Fruit fly (Drosophila melanogaster) whole organism, pupa: ENCODE measurements around the gene Ada.
A peak's percentile ranks its signal among the peaks of the same experiment; 100 is the strongest.

Experiments
- CG10348 ChIP-seq: fragments of 200-800 bp; sonication (Bioruptor generic); IDR thresholded peaks from 2 replicates; pipeline ENCODE4 v1.3.6; 2022; ENCODE audit warnings: missing biosample characterization, missing genetic modification characterization
- CG12605 ChIP-seq: fragments of 200-800 bp; sonication (Bioruptor generic); IDR thresholded peaks from 2 replicates; pipeline ENCODE4 v1.3.6; 2022; ENCODE audit warnings: missing biosample characterization, missing genetic modification characterization
- CG13204 ChIP-seq: fragments of 200-800 bp; sonication (Bioruptor generic); optimal IDR thresholded peaks from 2 replicates; lab custom pipeline; 2018; ENCODE audit warnings: missing biosample characterization, mild to moderate bottlenecking, missing genetic modification characterization, moderate library complexity
- CG14655 ChIP-seq: fragments of 200-800 bp; sonication (Bioruptor generic); optimal IDR thresholded peaks from 3 replicates; lab custom pipeline; 2017; ENCODE audit warnings: mild to moderate bottlenecking, missing biosample characterization, missing genetic modification reagents, missing genetic modification characterization
- CG15710 ChIP-seq: fragments of 200-800 bp; sonication (Bioruptor generic); optimal IDR thresholded peaks from 2 replicates; lab custom pipeline; 2018; ENCODE audit warnings: missing biosample characterization, mild to moderate bottlenecking, missing genetic modification characterization, moderate library complexity
- CG17806 ChIP-seq: fragments of 200-800 bp; sonication (Bioruptor generic); optimal IDR thresholded peaks from 2 replicates; lab custom pipeline; 2018; ENCODE audit warnings: missing biosample characterization, mild to moderate bottlenecking, missing genetic modification characterization, moderate library complexity
- CG32121 ChIP-seq: fragments of 200-800 bp; sonication (Bioruptor generic); IDR thresholded peaks from 2 replicates; pipeline ENCODE4 v1.3.6; 2022; ENCODE audit warnings: missing biosample characterization, missing genetic modification characterization
- CG34367 ChIP-seq: fragments of 200-800 bp; sonication (Bioruptor generic); optimal IDR thresholded peaks from 2 replicates; lab custom pipeline; 2018; ENCODE audit warnings: missing biosample characterization, mild to moderate bottlenecking, missing genetic modification characterization
- CG4496 ChIP-seq: fragments of 200-800 bp; sonication (Bioruptor generic); IDR thresholded peaks from 3 replicates; pipeline ENCODE4 v1.3.6; 2022; ENCODE audit warnings: missing biosample characterization, missing genetic modification characterization
- CG8159 ChIP-seq: fragments of 200-800 bp; sonication (Bioruptor generic); optimal IDR thresholded peaks from 3 replicates; lab custom pipeline; 2018; ENCODE audit warnings: missing biosample characterization, mild to moderate bottlenecking, missing genetic modification characterization, moderate library complexity
- CG8301 ChIP-seq: fragments of 200-800 bp; sonication (Bioruptor generic); optimal IDR thresholded peaks from 2 replicates; lab custom pipeline; 2018; ENCODE audit warnings: missing biosample characterization, mild to moderate bottlenecking, missing genetic modification characterization
- CG9948 ChIP-seq: fragments of 200-800 bp; sonication (Bioruptor generic); optimal IDR thresholded peaks from 2 replicates; lab custom pipeline; 2018; ENCODE audit warnings: missing biosample characterization, mild to moderate bottlenecking, missing genetic modification characterization, moderate library complexity
- D1 ChIP-seq: fragments of 200-800 bp; sonication (Bioruptor generic); optimal IDR thresholded peaks from 2 replicates; lab custom pipeline; 2018; ENCODE audit warnings: missing biosample characterization, mild to moderate bottlenecking, missing genetic modification characterization, moderate library complexity
- EcR ChIP-seq: fragments of 200-800 bp; sonication (Bioruptor generic); optimal IDR thresholded peaks from 3 replicates; lab custom pipeline; 2019; ENCODE audit warnings: missing biosample characterization, missing genetic modification characterization, mild to moderate bottlenecking, moderate library complexity, missing genetic modification reagents
- Ets98B ChIP-seq: fragments of 200-800 bp; sonication (Bioruptor generic); IDR thresholded peaks from 2 replicates; pipeline ENCODE4 v1.3.6; 2022; ENCODE audit warnings: missing biosample characterization, missing genetic modification characterization
- Pif1A ChIP-seq: fragments of 200-800 bp; sonication (Bioruptor generic); optimal IDR thresholded peaks from 3 replicates; lab custom pipeline; 2016; ENCODE audit warnings: missing biosample characterization, missing genetic modification characterization
- Pif1B ChIP-seq: fragments of 200-800 bp; sonication (Bioruptor generic); optimal IDR thresholded peaks from 3 replicates; lab custom pipeline; 2016; ENCODE audit warnings: missing biosample characterization, missing genetic modification characterization
- Snoo ChIP-seq: fragments of 200-800 bp; sonication (Bioruptor generic); optimal IDR thresholded peaks from 3 replicates; lab custom pipeline; 2017; ENCODE audit warnings: missing biosample characterization, mild to moderate bottlenecking, missing genetic modification characterization, inconsistent platforms
- fd96Ca ChIP-seq: fragments of 200-800 bp; sonication (Bioruptor generic); IDR thresholded peaks from 3 replicates; pipeline ENCODE4 v1.3.6; 2022; ENCODE audit warnings: missing biosample characterization, missing genetic modification characterization
- gl ChIP-seq: fragments of 200-800 bp; sonication (Bioruptor generic); optimal IDR thresholded peaks from 2 replicates; lab custom pipeline; 2018; ENCODE audit warnings: missing biosample characterization, mild to moderate bottlenecking, missing genetic modification characterization
- rn ChIP-seq: fragments of 200-800 bp; sonication (Bioruptor generic); IDR thresholded peaks from 2 replicates; pipeline ENCODE4 v1.3.6; 2022; ENCODE audit warnings: missing biosample characterization, missing genetic modification characterization

Gene Ada

DNA sequence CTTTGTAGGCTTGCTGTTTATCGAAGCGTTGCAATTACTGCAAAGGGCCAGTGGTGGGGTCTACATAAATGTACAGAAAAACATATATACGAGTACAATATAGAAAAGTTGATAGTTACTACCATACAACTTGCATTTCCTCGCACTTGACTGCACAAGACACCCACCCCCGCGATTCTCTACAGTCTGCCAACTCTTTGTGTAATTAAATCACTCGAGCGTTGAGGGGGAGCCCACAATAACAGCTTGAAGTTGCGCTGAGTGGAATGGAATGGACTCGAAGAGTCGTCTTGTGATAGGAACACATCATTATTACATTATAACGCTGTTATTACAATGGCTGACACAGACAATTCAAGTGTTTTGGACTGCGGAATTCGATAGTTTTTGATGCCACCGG is 35.6 kb upstream of the Ada start:
- TF ChIP-seq rn (GFP tag; lab: Robert Waterston, UW) (no peak), EcR (GFP tag; lab: Kevin White, UChicago) (peak; percentile 29), CG17806 (no peak)

dm6 chr3R:9030006-9030749 is 34.8 kb upstream of the Ada start:
- TF ChIP-seq CG4496 (GFP tag; lab: Robert Waterston, UW) (no peak), D1 (tag; lab: Kevin White, UChicago) (no peak), EcR (GFP tag; lab: Kevin White, UChicago) (no peak), CG8301 (no peak), fd96Ca (no peak), Ets98B (GFP tag; lab: Robert Waterston, UW) (no peak), Pif1A (GFP tag; lab: Kevin White, UChicago) (no peak), CG12605 (no peak), CG34367 (tag; lab: Kevin White, UChicago) (no peak), CG17806 (no peak), CG32121 (GFP tag; lab: Robert Waterston, UW) (no peak), Pif1B (GFP tag; lab: Kevin White, UChicago) (no peak), CG9948 (no peak), CG15710 (tag; lab: Kevin White, UChicago) (no peak), Snoo (tag; lab: Kevin White, UChicago) (no peak)

DNA sequence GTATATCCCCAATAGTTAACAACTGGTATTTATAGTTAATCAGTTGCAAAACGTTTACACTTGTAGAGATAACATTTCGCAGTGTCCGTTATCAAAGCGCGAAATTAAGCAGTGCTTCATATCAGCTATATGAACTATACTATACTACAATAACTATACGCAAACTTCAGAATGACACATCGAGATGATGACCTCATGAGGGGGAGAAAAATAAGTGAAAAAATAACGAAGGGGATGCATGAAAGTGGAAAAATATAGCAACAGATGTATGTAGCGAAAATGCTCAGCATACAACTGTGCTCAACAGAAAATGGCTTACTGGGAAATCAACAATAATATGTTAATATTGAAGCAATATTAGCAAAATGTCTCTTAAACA is 34.2 kb upstream of the Ada start:
- TF ChIP-seq fd96Ca (no peak), EcR (GFP tag; lab: Kevin White, UChicago) (peak; percentile 11)

DNA sequence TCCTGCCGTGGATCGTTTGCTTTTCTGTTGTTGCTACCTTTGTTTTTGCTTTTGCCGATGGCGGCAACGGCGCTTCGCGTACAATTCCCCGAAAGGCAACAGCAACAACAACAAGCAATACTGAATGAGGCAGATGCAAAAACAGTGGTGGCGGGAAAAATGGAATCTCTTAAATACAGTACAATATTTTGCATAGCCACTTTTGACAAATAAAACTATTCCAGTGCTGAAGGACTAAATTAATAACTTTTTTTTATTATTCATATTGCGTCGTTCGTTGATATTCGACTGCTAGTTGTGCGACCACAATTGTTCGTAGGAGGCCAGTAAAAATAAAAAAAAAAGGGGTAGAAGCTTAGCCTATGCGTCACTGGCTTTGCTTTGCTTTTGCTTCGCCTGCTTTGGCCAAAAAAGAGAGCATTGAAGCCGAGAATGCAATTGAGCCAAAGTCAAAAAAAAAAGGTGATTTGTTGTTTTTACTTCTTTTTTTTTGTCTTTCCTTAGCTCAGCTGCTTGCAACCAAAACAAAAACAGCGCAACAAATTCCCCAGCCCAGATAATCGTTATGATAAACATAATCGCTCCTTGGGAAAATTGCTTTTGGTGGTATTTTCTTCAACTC is 33.1 kb upstream of the Ada start:
- TF ChIP-seq CG14655 (GFP tag; lab: Kevin White, UChicago) (peak; percentile 99), Ets98B (GFP tag; lab: Robert Waterston, UW) (peak; percentile 99), CG13204 (GFP tag; lab: Kevin White, UChicago) (peak; percentile 97), D1 (tag; lab: Kevin White, UChicago) (peak; percentile 99), CG32121 (GFP tag; lab: Robert Waterston, UW) (peak; percentile 99), CG10348 (GFP tag; lab: Robert Waterston, UW) (peak; percentile 95), CG15710 (tag; lab: Kevin White, UChicago) (peak; percentile 99), rn (GFP tag; lab: Robert Waterston, UW) (peak; percentile 98), gl (tag; lab: Kevin White, UChicago) (peak; percentile 98), CG8301 (peak; percentile 99), CG17806 (peak; percentile 99), Pif1A (GFP tag; lab: Kevin White, UChicago) (peak; percentile 99), CG9948 (peak; percentile 98), EcR (GFP tag; lab: Kevin White, UChicago) (peak; percentile 81), fd96Ca (peak; percentile 99), CG34367 (tag; lab: Kevin White, UChicago) (peak; percentile 99), CG4496 (GFP tag; lab: Robert Waterston, UW) (peak; percentile 99), CG8159 (peak; percentile 98), CG12605 (peak; percentile 99), Snoo (tag; lab: Kevin White, UChicago) (peak; percentile 97), Pif1B (GFP tag; lab: Kevin White, UChicago) (peak; percentile 99)
- TF ChIP-seq, all 21 proteins: peak for 21

DNA sequence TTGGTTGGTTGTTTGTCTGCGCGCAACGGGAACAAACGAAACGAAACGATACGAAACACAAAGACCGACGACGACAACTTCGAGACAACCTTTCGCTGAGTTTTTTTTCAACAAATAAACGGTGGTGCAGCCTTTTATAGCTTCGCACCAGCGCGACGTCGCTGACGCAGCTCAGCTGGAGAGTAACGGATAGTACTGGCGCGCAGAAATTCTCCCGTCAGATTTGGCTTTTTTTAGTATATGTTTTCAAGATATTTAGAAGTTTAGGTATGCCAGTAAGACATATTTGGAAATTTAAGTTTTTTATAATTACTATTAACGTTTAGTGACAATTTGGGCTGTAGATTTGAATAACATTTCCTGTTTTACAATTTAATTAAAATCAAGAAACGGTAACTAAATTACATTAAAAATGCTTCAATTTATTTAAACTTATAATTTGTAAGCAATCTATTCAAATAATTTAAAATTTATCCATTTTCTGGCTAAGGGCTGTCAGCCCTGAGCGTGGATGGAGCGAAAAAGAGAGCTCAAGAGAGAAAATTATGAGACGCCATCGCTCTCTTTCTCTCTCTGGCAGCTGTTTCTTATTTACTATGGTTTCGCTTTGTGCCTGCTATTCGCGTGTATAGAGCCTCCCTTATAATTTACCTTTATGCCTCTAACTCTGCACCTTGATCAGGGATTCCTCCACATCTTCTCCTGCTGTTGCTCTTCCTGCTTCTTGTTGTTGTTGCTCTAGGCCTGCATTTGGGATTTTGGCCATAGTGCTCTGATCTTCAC is 31.2 kb upstream of the Ada start:
- TF ChIP-seq CG15710 (tag; lab: Kevin White, UChicago) (peak; percentile 90), rn (GFP tag; lab: Robert Waterston, UW) (no peak), Pif1A (GFP tag; lab: Kevin White, UChicago) (peak; percentile 82), CG4496 (GFP tag; lab: Robert Waterston, UW) (peak; percentile 67; the same call in 1 of the 3 replicates), CG8159 (peak; percentile 94), CG13204 (GFP tag; lab: Kevin White, UChicago) (peak; percentile 70), Pif1B (GFP tag; lab: Kevin White, UChicago) (peak; percentile 79), EcR (GFP tag; lab: Kevin White, UChicago) (peak; percentile 15), gl (tag; lab: Kevin White, UChicago) (peak; percentile 59), Ets98B (GFP tag; lab: Robert Waterston, UW) (no peak; the same call in 1 of the 2 replicates), fd96Ca (peak; percentile 44; the same call in 1 of the 3 replicates), CG12605 (0 out of 2 replicates have a peak, but pooled peaks have one; percentile 18), Snoo (tag; lab: Kevin White, UChicago) (peak; percentile 84), CG17806 (peak; percentile 78), CG34367 (tag; lab: Kevin White, UChicago) (peak; percentile 81), D1 (tag; lab: Kevin White, UChicago) (peak; percentile 88), CG10348 (GFP tag; lab: Robert Waterston, UW) (0 out of 2 replicates have a peak, but pooled peaks have one; percentile 16), CG32121 (GFP tag; lab: Robert Waterston, UW) (peak; percentile 83), CG14655 (GFP tag; lab: Kevin White, UChicago) (peak; percentile 91), CG9948 (peak; percentile 88), CG8301 (peak; percentile 89)
